Worm (Caenorhabditis elegans) whole organism, L1 larva: Measurements from ENCODE around the gene R12C12.5.

Experiments used
- mep-1 ChIP-seq: fragments of 150-350 bp; optimal IDR thresholded peaks from 2 replicates; lab custom pipeline; 2014; ENCODE audit warnings: missing biosample characterization, missing genetic modification characterization
- sox-4 ChIP-seq: sonication (generic microtip); optimal IDR thresholded peaks from 2 replicates; lab custom pipeline; 2016; ENCODE audit warnings: missing genetic modification characterization, missing compliant biosample characterization
- unc-130 ChIP-seq: fragments of 150-350 bp; optimal IDR thresholded peaks from 2 replicates; lab custom pipeline; 2017; ENCODE audit warnings: missing biosample characterization, missing genetic modification characterization, inconsistent platforms
- zag-1 ChIP-seq: fragments of 150-350 bp; optimal IDR thresholded peaks from 2 replicates; lab custom pipeline; 2014; ENCODE audit warnings: missing biosample characterization, missing genetic modification characterization

ce11 chrII:6000136-6000535 is 44.8 kb downstream of the R12C12.5 start, which contains the start of gene ins-6:
- TF ChIP-seq sox-4 (tag; lab: Kevin White, UChicago) (no peak), zag-1 (tag; lab: Kevin White, UChicago) (no peak), mep-1 (tag; lab: Kevin White, UChicago) (no peak), unc-130 (tag; lab: Kevin White, UChicago) (no peak)
